Fruit fly (Drosophila melanogaster) whole organism, pupa: ENCODE data around the gene CG7453.

Experiments
- CG10348 ChIP-seq: fragments of 200-800 bp; sonication (Bioruptor generic); IDR thresholded peaks from 2 replicates; pipeline ENCODE4 v1.3.6; 2022; ENCODE audit warnings: missing biosample characterization, missing genetic modification characterization
- CG12605 ChIP-seq: fragments of 200-800 bp; sonication (Bioruptor generic); IDR thresholded peaks from 2 replicates; pipeline ENCODE4 v1.3.6; 2022; ENCODE audit warnings: missing biosample characterization, missing genetic modification characterization
- CG13204 ChIP-seq: fragments of 200-800 bp; sonication (Bioruptor generic); optimal IDR thresholded peaks from 2 replicates; lab custom pipeline; 2018; ENCODE audit warnings: missing biosample characterization, mild to moderate bottlenecking, missing genetic modification characterization, moderate library complexity
- CG14655 ChIP-seq: fragments of 200-800 bp; sonication (Bioruptor generic); optimal IDR thresholded peaks from 3 replicates; lab custom pipeline; 2017; ENCODE audit warnings: mild to moderate bottlenecking, missing biosample characterization, missing genetic modification reagents, missing genetic modification characterization
- CG15710 ChIP-seq: fragments of 200-800 bp; sonication (Bioruptor generic); optimal IDR thresholded peaks from 2 replicates; lab custom pipeline; 2018; ENCODE audit warnings: missing biosample characterization, mild to moderate bottlenecking, missing genetic modification characterization, moderate library complexity
- CG17806 ChIP-seq: fragments of 200-800 bp; sonication (Bioruptor generic); optimal IDR thresholded peaks from 2 replicates; lab custom pipeline; 2018; ENCODE audit warnings: missing biosample characterization, mild to moderate bottlenecking, missing genetic modification characterization, moderate library complexity
- CG32121 ChIP-seq: fragments of 200-800 bp; sonication (Bioruptor generic); IDR thresholded peaks from 2 replicates; pipeline ENCODE4 v1.3.6; 2022; ENCODE audit warnings: missing biosample characterization, missing genetic modification characterization
- CG34367 ChIP-seq: fragments of 200-800 bp; sonication (Bioruptor generic); optimal IDR thresholded peaks from 2 replicates; lab custom pipeline; 2018; ENCODE audit warnings: missing biosample characterization, mild to moderate bottlenecking, missing genetic modification characterization
- CG4496 ChIP-seq: fragments of 200-800 bp; sonication (Bioruptor generic); IDR thresholded peaks from 3 replicates; pipeline ENCODE4 v1.3.6; 2022; ENCODE audit warnings: missing biosample characterization, missing genetic modification characterization
- CG8159 ChIP-seq: fragments of 200-800 bp; sonication (Bioruptor generic); optimal IDR thresholded peaks from 3 replicates; lab custom pipeline; 2018; ENCODE audit warnings: missing biosample characterization, mild to moderate bottlenecking, missing genetic modification characterization, moderate library complexity
- CG8301 ChIP-seq: fragments of 200-800 bp; sonication (Bioruptor generic); optimal IDR thresholded peaks from 2 replicates; lab custom pipeline; 2018; ENCODE audit warnings: missing biosample characterization, mild to moderate bottlenecking, missing genetic modification characterization
- CG9948 ChIP-seq: fragments of 200-800 bp; sonication (Bioruptor generic); optimal IDR thresholded peaks from 2 replicates; lab custom pipeline; 2018; ENCODE audit warnings: missing biosample characterization, mild to moderate bottlenecking, missing genetic modification characterization, moderate library complexity
- D1 ChIP-seq: fragments of 200-800 bp; sonication (Bioruptor generic); optimal IDR thresholded peaks from 2 replicates; lab custom pipeline; 2018; ENCODE audit warnings: missing biosample characterization, mild to moderate bottlenecking, missing genetic modification characterization, moderate library complexity
- EcR ChIP-seq: fragments of 200-800 bp; sonication (Bioruptor generic); optimal IDR thresholded peaks from 3 replicates; lab custom pipeline; 2019; ENCODE audit warnings: missing biosample characterization, missing genetic modification characterization, mild to moderate bottlenecking, moderate library complexity, missing genetic modification reagents
- Ets98B ChIP-seq: fragments of 200-800 bp; sonication (Bioruptor generic); IDR thresholded peaks from 2 replicates; pipeline ENCODE4 v1.3.6; 2022; ENCODE audit warnings: missing biosample characterization, missing genetic modification characterization
- Pif1A ChIP-seq: fragments of 200-800 bp; sonication (Bioruptor generic); optimal IDR thresholded peaks from 3 replicates; lab custom pipeline; 2016; ENCODE audit warnings: missing biosample characterization, missing genetic modification characterization
- Pif1B ChIP-seq: fragments of 200-800 bp; sonication (Bioruptor generic); optimal IDR thresholded peaks from 3 replicates; lab custom pipeline; 2016; ENCODE audit warnings: missing biosample characterization, missing genetic modification characterization
- Snoo ChIP-seq: fragments of 200-800 bp; sonication (Bioruptor generic); optimal IDR thresholded peaks from 3 replicates; lab custom pipeline; 2017; ENCODE audit warnings: missing biosample characterization, mild to moderate bottlenecking, missing genetic modification characterization, inconsistent platforms
- fd96Ca ChIP-seq: fragments of 200-800 bp; sonication (Bioruptor generic); IDR thresholded peaks from 3 replicates; pipeline ENCODE4 v1.3.6; 2022; ENCODE audit warnings: missing biosample characterization, missing genetic modification characterization
- gl ChIP-seq: fragments of 200-800 bp; sonication (Bioruptor generic); optimal IDR thresholded peaks from 2 replicates; lab custom pipeline; 2018; ENCODE audit warnings: missing biosample characterization, mild to moderate bottlenecking, missing genetic modification characterization
- rn ChIP-seq: fragments of 200-800 bp; sonication (Bioruptor generic); IDR thresholded peaks from 2 replicates; pipeline ENCODE4 v1.3.6; 2022; ENCODE audit warnings: missing biosample characterization, missing genetic modification characterization

Gene CG7453

dm6 chrX:19179696-19180255 lies at the start of gene CG7453, which contains the start of gene CG7556:
TSS of gene CG7453 (plus strand) at chrX:19180173.
TSS of gene CG7556 (minus strand) at chrX:19179830.
- 0 out of 2 replicates have a peak, but pooled peaks have one; percentile 28 for TF ChIP-seq Ets98B
- peak; percentile 40; the same call in 1 of the 3 replicates for TF ChIP-seq CG4496 (GFP tag; lab: Robert Waterston, UW)
- TF ChIP-seq CG13204 (GFP tag; lab: Kevin White, UChicago) = no peak
- no peak for TF ChIP-seq rn (GFP tag; lab: Robert Waterston, UW)
- TF ChIP-seq gl (tag; lab: Kevin White, UChicago) = no peak
- TF ChIP-seq Pif1A = no peak
- TF ChIP-seq CG17806 (tag; lab: Kevin White, UChicago) = peak; percentile 59
- peak; percentile 59 for TF ChIP-seq CG9948 (tag; lab: Kevin White, UChicago)
- no peak for TF ChIP-seq CG10348 (GFP tag; lab: Robert Waterston, UW)
- peak; percentile 64 for TF ChIP-seq CG34367 (tag; lab: Kevin White, UChicago)
- TF ChIP-seq CG32121 (GFP tag; lab: Robert Waterston, UW) = peak; percentile 37; the same call in 1 of the 2 replicates
- TF ChIP-seq CG12605 (GFP tag; lab: Robert Waterston, UW) = no peak
- peak; percentile 67 for TF ChIP-seq CG15710
- peak; percentile 51 for TF ChIP-seq Snoo (tag; lab: Kevin White, UChicago)
- TF ChIP-seq EcR (GFP tag; lab: Kevin White, UChicago) = no peak
- TF ChIP-seq CG8301 = peak; percentile 48
- TF ChIP-seq CG14655 (GFP tag; lab: Kevin White, UChicago) = peak; percentile 69
- peak; percentile 74 for TF ChIP-seq CG8159 (tag; lab: Kevin White, UChicago)
- 0 out of 3 replicates have a peak, but pooled peaks have one; percentile 45 for TF ChIP-seq fd96Ca (GFP tag; lab: Robert Waterston, UW)
- no peak for TF ChIP-seq D1

- no peak for TF ChIP-seq CG17806 (tag; lab: Kevin White, UChicago)
- no peak for TF ChIP-seq CG34367 (tag; lab: Kevin White, UChicago)
- TF ChIP-seq CG4496 (GFP tag; lab: Robert Waterston, UW) = no peak
- TF ChIP-seq CG8301 = no peak
Measured at dm6 chrX:19135768-19136167, 44.2 kb upstream of the CG7453 start, which contains the start of gene Obp18a. TSS of gene Obp18a (minus strand) at chrX:19135868.

- TF ChIP-seq Snoo (tag; lab: Kevin White, UChicago) (peak; percentile 20), CG17806 (tag; lab: Kevin White, UChicago) (peak; percentile 55), CG14655 (GFP tag; lab: Kevin White, UChicago) (peak; percentile 84), gl (tag; lab: Kevin White, UChicago) (no peak), CG8301 (peak; percentile 75), CG34367 (tag; lab: Kevin White, UChicago) (peak; percentile 53), CG4496 (GFP tag; lab: Robert Waterston, UW) (peak; percentile 25; the same call in 1 of the 3 replicates), rn (GFP tag; lab: Robert Waterston, UW) (no peak), Ets98B (peak; percentile 19), CG15710 (peak; percentile 68), EcR (GFP tag; lab: Kevin White, UChicago) (peak; percentile 25), CG13204 (GFP tag; lab: Kevin White, UChicago) (peak; percentile 6), Pif1B (GFP tag; lab: Kevin White, UChicago) (peak; percentile 53), CG32121 (GFP tag; lab: Robert Waterston, UW) (peak; percentile 50), CG8159 (tag; lab: Kevin White, UChicago) (peak; percentile 68), fd96Ca (GFP tag; lab: Robert Waterston, UW) (no peak), D1 (peak; percentile 47), CG12605 (GFP tag; lab: Robert Waterston, UW) (no peak), CG9948 (tag; lab: Kevin White, UChicago) (peak; percentile 69), Pif1A (peak; percentile 64), CG10348 (GFP tag; lab: Robert Waterston, UW) (no peak)
Measured at dm6 chrX:19144785-19145422, 35.1 kb upstream of the CG7453 start.

- peak; percentile 50 for TF ChIP-seq CG9948 (tag; lab: Kevin White, UChicago)
- no peak for TF ChIP-seq CG10348 (GFP tag; lab: Robert Waterston, UW)
- TF ChIP-seq Ets98B = no peak
- TF ChIP-seq CG8159 (tag; lab: Kevin White, UChicago) = peak; percentile 15
- TF ChIP-seq CG15710 = no peak
- no peak for TF ChIP-seq CG32121 (GFP tag; lab: Robert Waterston, UW)
- TF ChIP-seq CG4496 (GFP tag; lab: Robert Waterston, UW) = no peak; the same call in 2 of the 3 replicates
- TF ChIP-seq gl (tag; lab: Kevin White, UChicago) = no peak
- no peak for TF ChIP-seq CG17806 (tag; lab: Kevin White, UChicago)
- TF ChIP-seq rn (GFP tag; lab: Robert Waterston, UW) = no peak
- TF ChIP-seq CG14655 (GFP tag; lab: Kevin White, UChicago) = peak; percentile 65
- TF ChIP-seq Pif1B (GFP tag; lab: Kevin White, UChicago) = peak; percentile 78
- no peak for TF ChIP-seq D1
- TF ChIP-seq CG34367 (tag; lab: Kevin White, UChicago) = no peak
- TF ChIP-seq Pif1A = peak; percentile 72
- TF ChIP-seq Snoo (tag; lab: Kevin White, UChicago) = no peak
- TF ChIP-seq CG13204 (GFP tag; lab: Kevin White, UChicago) = peak; percentile 47
- peak; percentile 45 for TF ChIP-seq CG8301
- peak; percentile 21 for TF ChIP-seq EcR (GFP tag; lab: Kevin White, UChicago)
- peak; percentile 24; the same call in 1 of the 3 replicates for TF ChIP-seq fd96Ca (GFP tag; lab: Robert Waterston, UW)
Measured at dm6 chrX:19146421-19146952, 33.5 kb upstream of the CG7453 start.
